Fruit fly (Drosophila melanogaster) whole organism: ENCODE measurements around the gene Fum3.

ENCODE experiments used
- CG8478 ChIP-seq: fragments of >200 bp; optimal IDR thresholded peaks from 2 replicates; lab custom pipeline; 2018; ENCODE audit warnings: inconsistent platforms
- Dll ChIP-seq: fragments of >200 bp; optimal IDR thresholded peaks from 2 replicates; lab custom pipeline; 2017
- pan ChIP-seq: fragments of >200 bp; optimal IDR thresholded peaks from 2 replicates; lab custom pipeline; 2017
- psq ChIP-seq: fragments of >200 bp; optimal IDR thresholded peaks from 2 replicates; lab custom pipeline; 2017
- usp ChIP-seq: fragments of >200 bp; optimal IDR thresholded peaks from 2 replicates; lab custom pipeline; 2017; ENCODE audit warnings: missing biosample characterization, missing genetic modification characterization, mixed read lengths

DNA sequence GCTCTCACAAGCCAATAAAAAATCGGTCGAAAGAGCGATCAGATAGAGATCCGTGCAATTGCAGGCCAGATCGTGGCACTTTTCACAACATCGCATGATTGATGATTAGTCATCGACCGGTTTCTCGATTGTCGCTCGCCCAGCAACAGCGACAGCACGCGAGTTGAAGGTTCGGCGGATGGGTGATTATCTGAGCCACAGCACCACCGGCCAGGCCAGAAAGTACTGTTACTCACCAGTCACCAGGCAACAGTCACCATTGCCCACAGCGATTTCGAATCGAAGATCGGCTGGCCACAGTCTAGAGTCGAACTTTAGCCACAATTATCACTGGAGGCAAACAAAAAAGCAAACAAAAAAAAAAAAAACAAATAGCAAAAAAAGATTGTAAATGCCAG, 33.7 kb downstream of the Fum3 start:
- TF ChIP-seq Dll (lab: Kevin White, UChicago) (no peak), CG8478 (no peak), usp (GFP tag; lab: Kevin White, UChicago) (no peak), pan (no peak), psq (lab: Kevin White, UChicago) (no peak)
